Fruit fly (Drosophila melanogaster) S2 (cell line): Measurements from ENCODE around the gene AP-1gamma.

Experiments used
- CG8478 ChIP-seq: fragments of >200 bp; optimal IDR thresholded peaks from 2 replicates; lab custom pipeline; 2018
- CTCF ChIP-seq, 2 experiments: fragments of >200 bp; optimal IDR thresholded peaks; 2 replicates each; lab custom pipeline; 2018

DNA sequence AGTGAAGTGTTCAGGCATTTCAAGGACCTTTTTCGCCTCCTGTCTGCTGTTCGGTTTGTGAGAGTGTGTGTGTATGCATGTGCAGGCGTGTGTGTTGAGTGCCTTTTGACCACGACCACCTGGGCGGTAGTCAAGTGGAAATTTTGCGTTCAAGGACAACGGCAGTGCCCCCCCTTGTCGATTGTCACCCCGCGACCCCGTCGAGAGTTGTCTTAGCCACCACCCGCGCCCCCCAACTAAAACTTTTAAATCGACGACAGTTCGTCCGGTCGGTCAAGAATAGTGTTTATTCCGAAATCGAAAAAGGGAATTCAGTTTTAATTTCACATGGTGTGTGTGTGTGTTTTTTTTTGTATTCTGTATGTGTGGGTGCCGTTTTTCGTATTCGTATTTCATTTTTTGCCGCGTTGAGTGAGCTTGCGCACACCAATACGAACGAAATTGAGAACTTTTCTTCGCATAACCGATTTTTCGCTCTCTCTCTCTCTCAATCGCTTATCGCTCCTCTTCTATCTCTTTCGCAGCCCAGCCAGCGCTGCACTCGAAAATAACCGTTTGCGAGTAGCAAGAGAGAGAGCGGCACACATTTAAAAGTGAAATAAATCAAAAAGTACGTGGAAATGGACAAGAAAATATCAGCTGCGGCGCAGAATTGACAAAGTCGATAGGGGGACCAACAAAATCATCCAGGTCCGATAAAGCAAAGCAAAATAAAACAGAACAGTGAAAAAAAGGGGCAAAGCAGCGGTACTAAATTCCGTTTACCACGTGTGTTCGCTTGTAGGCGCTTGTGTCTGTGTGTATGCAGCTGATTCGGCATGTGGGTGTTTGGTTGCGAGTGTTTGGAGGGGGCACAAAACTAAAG, 55.4 kb downstream of the AP-1gamma start:
- TF ChIP-seq CTCF (optimal IDR thresholded peaks at IDR 0.05; lab: Kevin White, UChicago) = no peak
- no peak for TF ChIP-seq CG8478 (lab: Kevin White, UChicago)
